Fruit fly (Drosophila melanogaster): ENCODE measurements around the gene Alg13.

Gene Alg13

DNA sequence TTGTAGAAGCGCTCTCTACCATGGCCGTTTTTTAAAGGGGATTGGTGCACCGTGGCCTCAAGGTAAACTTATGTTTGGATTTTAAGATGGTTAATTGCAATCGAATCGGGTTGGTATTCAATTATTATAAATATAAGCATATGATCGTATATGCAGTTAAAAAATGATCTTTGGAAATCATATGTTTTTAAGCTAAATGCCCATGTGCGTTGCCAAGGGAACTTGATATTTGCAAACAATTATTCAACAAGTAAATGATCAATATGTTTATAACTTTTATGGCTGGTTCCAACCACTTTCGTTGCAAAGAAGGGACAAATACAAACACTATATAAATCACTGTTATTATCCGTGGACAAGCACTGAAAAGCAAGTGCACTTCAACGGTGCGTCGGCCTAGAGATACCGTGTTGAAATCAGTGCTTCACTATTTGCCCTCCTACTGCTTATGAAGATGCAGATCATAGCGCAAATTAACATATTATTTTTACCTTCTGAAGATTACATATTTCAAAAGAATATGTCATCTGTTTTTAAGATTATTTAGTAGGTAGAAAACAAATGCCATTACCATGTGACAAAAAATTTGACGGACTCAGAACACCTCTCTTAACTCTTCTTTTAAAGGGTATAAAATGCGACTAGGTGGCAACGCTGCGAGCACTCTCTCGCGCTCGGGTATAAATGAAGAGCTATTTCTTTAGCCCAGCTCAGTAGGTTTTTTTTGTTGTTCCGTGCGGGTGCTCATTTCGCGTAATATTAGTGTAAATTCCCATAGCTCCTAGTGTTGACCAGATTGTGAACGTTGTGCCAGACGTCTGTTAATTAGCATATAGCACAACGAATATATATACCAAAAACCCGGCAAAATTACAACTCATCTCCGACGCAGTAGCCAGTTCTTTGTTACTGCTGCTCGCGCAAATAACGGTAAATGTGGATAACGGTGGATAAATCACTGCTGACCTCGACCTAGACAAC lies 19.3 kb upstream of the Alg13 start, which contains the start of gene rdog (continued):
- TF ChIP-seq pfk (GFP tag; optimal IDR thresholded peaks at IDR 0.05) (no peak), stwl (tag; optimal IDR thresholded peaks at IDR 0.05) (peak; percentile 48), amos (GFP tag; IDR thresholded peaks at IDR 0.05; ENCODE audit: partially characterized antibody) (peak; percentile 43; the same call in 1 of the 2 replicates), CG14050 (GFP tag; IDR thresholded peaks at IDR 0.05) (peak; percentile 41; the same call in 1 of the 3 replicates), ase (GFP tag; IDR thresholded peaks at IDR 0.05) (no peak), CG13296 (GFP tag; optimal IDR thresholded peaks at IDR 0.05) (peak; percentile 76), dati (GFP tag; IDR thresholded peaks at IDR 0.05) (no peak), ara (GFP tag; IDR thresholded peaks at IDR 0.05) (peak; percentile 61), ERR (GFP tag; optimal IDR thresholded peaks at IDR 0.05) (peak; percentile 54), D (optimal IDR thresholded peaks at IDR 0.05) (no peak), D (GFP tag; optimal IDR thresholded peaks at IDR 0.05) (peak; percentile 63), Stat92E (GFP tag; optimal IDR thresholded peaks at IDR 0.05) (peak in 1 of 3 experiments; percentile 89), sisA (GFP tag; IDR thresholded peaks at IDR 0.05) (peak; percentile 69), wor (GFP tag; IDR thresholded peaks at IDR 0.05) (no peak; the same call in 1 of the 2 replicates), Deaf1 (tag; optimal IDR thresholded peaks at IDR 0.05) (peak; percentile 63), CG8388 (GFP tag; optimal IDR thresholded peaks at IDR 0.05) (peak; percentile 73), esg (GFP tag; conservative IDR thresholded peaks at IDR 0.05) (peak; percentile 43; the same call in 1 of the 2 replicates), CG16813 (GFP tag; IDR thresholded peaks at IDR 0.05; ENCODE audit: partially characterized antibody) (no peak), Mrtf (GFP tag; IDR thresholded peaks at IDR 0.05) (peak; percentile 35; the same call in 1 of the 3 replicates), gem (tag; optimal IDR thresholded peaks at IDR 0.05) (peak; percentile 86), CrebB (tag; optimal IDR thresholded peaks at IDR 0.05) (peak; percentile 68), CG2120 (GFP tag; optimal IDR thresholded peaks at IDR 0.05) (peak; percentile 88), oc (tag; optimal IDR thresholded peaks at IDR 0.05) (peak; percentile 25), caup (GFP tag; optimal IDR thresholded peaks at IDR 0.05; ENCODE audit: severe bottlenecking) (peak; percentile 75), NC2α (GFP tag; optimal IDR thresholded peaks at IDR 0.05) (peak; percentile 58), E2f1 (GFP tag; IDR thresholded peaks at IDR 0.05) (no peak; the same call in 1 of the 2 replicates), HHEX (GFP tag; optimal IDR thresholded peaks at IDR 0.05) (peak; percentile 75), da (GFP tag; optimal IDR thresholded peaks at IDR 0.05) (peak; percentile 20), gt (GFP tag; IDR thresholded peaks at IDR 0.05) (no peak), CG3163 (GFP tag; optimal IDR thresholded peaks at IDR 0.05) (peak; percentile 69), Meics (GFP tag; optimal IDR thresholded peaks at IDR 0.05) (peak; percentile 81), tap (tag; optimal IDR thresholded peaks at IDR 0.05) (peak; percentile 73), CG11085 (GFP tag; IDR thresholded peaks at IDR 0.05) (no peak), CG9437 (GFP tag; optimal IDR thresholded peaks at IDR 0.05) (peak; percentile 83), sima (GFP tag; optimal IDR thresholded peaks at IDR 0.05) (no peak), CG1832 (GFP tag; optimal IDR thresholded peaks at IDR 0.05) (no peak), klu (GFP tag; IDR thresholded peaks at IDR 0.05) (peak; percentile 68; the same call in 1 of the 2 replicates), salm (tag; optimal IDR thresholded peaks at IDR 0.05) (peak; percentile 59), CG13624 (GFP tag; optimal IDR thresholded peaks at IDR 0.05) (peak; percentile 85), Oli (tag; optimal IDR thresholded peaks at IDR 0.05) (peak; percentile 83), CG1024 (GFP tag; IDR thresholded peaks at IDR 0.05) (peak; percentile 31; the same call in 1 of the 2 replicates), otp (GFP tag; IDR thresholded peaks at IDR 0.05) (peak; percentile 38; the same call in 1 of the 3 replicates), pum (GFP tag; optimal IDR thresholded peaks at IDR 0.05) (peak; percentile 83), chif (GFP tag; optimal IDR thresholded peaks at IDR 0.05) (peak; percentile 84 to 90), CG2202 (tag; optimal IDR thresholded peaks at IDR 0.05) (peak; percentile 54), Drgx (GFP tag; IDR thresholded peaks at IDR 0.05) (no peak; the same call in 1 of the 2 replicates), lola (GFP tag; optimal IDR thresholded peaks at IDR 0.05) (peak in 1 of 3 experiments; percentile 81)
